Worm (Caenorhabditis elegans): Measurements from ENCODE around the gene dlhd-1.

Gene dlhd-1

ce11 chrII:1130241-1130640, 41.7 kb downstream of the dlhd-1 start:
- TF ChIP-seq eor-1 (tag; optimal IDR thresholded peaks at IDR 0.05): no peak
- no peak for TF ChIP-seq unc-39 (tag; optimal IDR thresholded peaks at IDR 0.05)
- no peak for TF ChIP-seq fkh-10 (GFP tag; optimal IDR thresholded peaks at IDR 0.05)
- TF ChIP-seq sea-2 (GFP tag; optimal IDR thresholded peaks at IDR 0.05): no peak
- TF ChIP-seq mdl-1 (tag; optimal IDR thresholded peaks at IDR 0.05): no peak
- no peak for TF ChIP-seq ztf-11 (tag; optimal IDR thresholded peaks at IDR 0.05)
- TF ChIP-seq ceh-9 (tag; optimal IDR thresholded peaks at IDR 0.05): no peak
- no peak for TF ChIP-seq nhr-12 (tag; optimal IDR thresholded peaks at IDR 0.05)
- TF ChIP-seq egl-27 (tag; optimal IDR thresholded peaks at IDR 0.05): no peak
- TF ChIP-seq nhr-67 (tag; optimal IDR thresholded peaks at IDR 0.05): no peak
- TF ChIP-seq mml-1 (tag; optimal IDR thresholded peaks at IDR 0.05): no peak
- no peak for TF ChIP-seq tbx-2 (tag; optimal IDR thresholded peaks at IDR 0.05)
- TF ChIP-seq ama-1 (optimal IDR thresholded peaks at IDR 0.05): no peak
- TF ChIP-seq snpc-4 (tag; optimal IDR thresholded peaks at IDR 0.05): no peak
- no peak for TF ChIP-seq nhr-77 (tag; optimal IDR thresholded peaks at IDR 0.05)
- TF ChIP-seq elt-1 (tag; optimal IDR thresholded peaks at IDR 0.05): no peak
- no peak for TF ChIP-seq ztf-4 (tag; optimal IDR thresholded peaks at IDR 0.05)

ce11 chrII:1127676-1128075, 44.3 kb downstream of the dlhd-1 start, which contains the start of gene taf-6.1:
TSS of gene taf-6.1 (plus strand) at chrII:1127976.
- TF ChIP-seq sea-2 (GFP tag; optimal IDR thresholded peaks at IDR 0.05): no peak
- no peak for TF ChIP-seq ZK546.5 (tag; optimal IDR thresholded peaks at IDR 0.05)
- TF ChIP-seq unc-62 (GFP tag; optimal IDR thresholded peaks at IDR 0.05): no peak
- no peak for TF ChIP-seq zag-1 (tag; optimal IDR thresholded peaks at IDR 0.05)
- TF ChIP-seq nhr-12 (tag; optimal IDR thresholded peaks at IDR 0.05): no peak
- no peak for TF ChIP-seq nfya-1 (tag; optimal IDR thresholded peaks at IDR 0.05; ENCODE audit: insufficient read depth)
- no peak for TF ChIP-seq nhr-11 (tag; optimal IDR thresholded peaks at IDR 0.05)
- no peak for TF ChIP-seq ama-1 (optimal IDR thresholded peaks at IDR 0.05)
- TF ChIP-seq unc-39 (tag; optimal IDR thresholded peaks at IDR 0.05): no peak
- TF ChIP-seq skn-1 (tag; optimal IDR thresholded peaks at IDR 0.05): no peak
- no peak for TF ChIP-seq ceh-16 (tag; optimal IDR thresholded peaks at IDR 0.05)
- no peak for TF ChIP-seq lin-15B (tag; optimal IDR thresholded peaks at IDR 0.05)
- no peak for TF ChIP-seq ztf-11 (tag; optimal IDR thresholded peaks at IDR 0.05)
- TF ChIP-seq snpc-4 (tag; optimal IDR thresholded peaks at IDR 0.05): no peak
- no peak for TF ChIP-seq ceh-28 (tag; optimal IDR thresholded peaks at IDR 0.05)
- no peak for TF ChIP-seq lsy-12 (tag; optimal IDR thresholded peaks at IDR 0.05)
- no peak for TF ChIP-seq daf-12 (tag; optimal IDR thresholded peaks at IDR 0.05)
- TF ChIP-seq ztf-4 (tag; optimal IDR thresholded peaks at IDR 0.05): no peak
- TF ChIP-seq mml-1 (tag; optimal IDR thresholded peaks at IDR 0.05): no peak
- TF ChIP-seq nhr-43 (tag; optimal IDR thresholded peaks at IDR 0.05; ENCODE audit: poor library complexity, severe bottlenecking): no peak

- no peak for TF ChIP-seq nhr-76 (tag; optimal IDR thresholded peaks at IDR 0.05)
- no peak for TF ChIP-seq nhr-43 (tag; optimal IDR thresholded peaks at IDR 0.05; ENCODE audit: poor library complexity, severe bottlenecking)
Measured at ce11 chrII:1126472-1126871, 45.5 kb downstream of the dlhd-1 start.

ce11 chrII:1124757-1125156, 47.2 kb downstream of the dlhd-1 start:
- no peak for TF ChIP-seq nhr-67 (tag; optimal IDR thresholded peaks at IDR 0.05)
- no peak for TF ChIP-seq R02D3.7 (tag; optimal IDR thresholded peaks at IDR 0.05)
- no peak for TF ChIP-seq nhr-23 (tag; optimal IDR thresholded peaks at IDR 0.05)
- no peak for TF ChIP-seq daf-12 (tag; optimal IDR thresholded peaks at IDR 0.05)

- TF ChIP-seq ceh-28 (tag; optimal IDR thresholded peaks at IDR 0.05): no peak
- TF ChIP-seq lin-39 (tag; optimal IDR thresholded peaks at IDR 0.05): no peak
- TF ChIP-seq lin-15B (tag; optimal IDR thresholded peaks at IDR 0.05): peak; percentile 17
Measured at ce11 chrII:1123208-1123607, 48.7 kb downstream of the dlhd-1 start, which contains the start of the genes sut-1 and eri-3. TSS of gene sut-1 (minus strand) at chrII:1123265. TSS of gene eri-3 (plus strand) at chrII:1123534.
